Fruit fly (Drosophila melanogaster) whole organism, adult: ENCODE measurements around the gene ECSIT.
A peak's percentile ranks its signal among the peaks of the same experiment; 100 is the strongest.

ENCODE experiments used
- CG11617 ChIP-seq: fragments of 200-800 bp; sonication (Bioruptor generic); optimal IDR thresholded peaks from 2 replicates; lab custom pipeline; 2017; ENCODE audit warnings: mild to moderate bottlenecking, missing biosample characterization, missing genetic modification reagents, missing genetic modification characterization
- CG12768 ChIP-seq: fragments of 200-800 bp; sonication (Bioruptor generic); optimal IDR thresholded peaks from 2 replicates; lab custom pipeline; 2017; ENCODE audit warnings: missing biosample characterization, missing genetic modification characterization, mild to moderate bottlenecking, moderate library complexity, missing genetic modification reagents
- CG14711 ChIP-seq: fragments of 200-800 bp; sonication (Bioruptor generic); optimal IDR thresholded peaks from 2 replicates; lab custom pipeline; 2018; ENCODE audit warnings: missing biosample characterization, mild to moderate bottlenecking, missing genetic modification characterization, moderate library complexity
- CG1620 ChIP-seq: fragments of 200-800 bp; sonication (Bioruptor generic); optimal IDR thresholded peaks from 2 replicates; lab custom pipeline; 2016; ENCODE audit warnings: missing biosample characterization, missing genetic modification characterization
- CG33017 ChIP-seq: fragments of 200-800 bp; sonication (Bioruptor generic); optimal IDR thresholded peaks from 2 replicates; lab custom pipeline; 2018; ENCODE audit warnings: missing biosample characterization, mild to moderate bottlenecking, missing genetic modification characterization, moderate library complexity
- CG5204 ChIP-seq: fragments of 200-800 bp; sonication (Bioruptor generic); optimal IDR thresholded peaks from 2 replicates; lab custom pipeline; 2016; ENCODE audit warnings: missing biosample characterization, missing genetic modification characterization
- CG7045 ChIP-seq: fragments of 200-800 bp; sonication (Bioruptor generic); optimal IDR thresholded peaks from 2 replicates; lab custom pipeline; 2017; ENCODE audit warnings: missing biosample characterization, mild to moderate bottlenecking, missing genetic modification characterization
- CG7101 ChIP-seq: fragments of 200-800 bp; sonication (Bioruptor generic); optimal IDR thresholded peaks from 2 replicates; lab custom pipeline; 2018; ENCODE audit warnings: missing biosample characterization, mild to moderate bottlenecking, missing genetic modification characterization, moderate library complexity
- Clk ChIP-seq: fragments of 200-800 bp; sonication (Bioruptor generic); optimal IDR thresholded peaks from 2 replicates; lab custom pipeline; 2017; ENCODE audit warnings: missing biosample characterization, missing genetic modification characterization
- Crg-1 ChIP-seq: fragments of 200-800 bp; sonication (Bioruptor generic); optimal IDR thresholded peaks from 2 replicates; lab custom pipeline; 2016; ENCODE audit warnings: missing biosample characterization, missing genetic modification characterization
- Hr96 ChIP-seq: fragments of 200-800 bp; sonication (Bioruptor generic); optimal IDR thresholded peaks from 2 replicates; lab custom pipeline; 2016; ENCODE audit warnings: missing biosample characterization, missing genetic modification characterization
- Mnt ChIP-seq: fragments of 200-800 bp; sonication (Bioruptor generic); optimal IDR thresholded peaks from 2 replicates; lab custom pipeline; 2016; ENCODE audit warnings: missing biosample characterization, mild to moderate bottlenecking, missing genetic modification characterization
- bab1 ChIP-seq: fragments of 200-800 bp; sonication (Bioruptor generic); optimal IDR thresholded peaks from 3 replicates; lab custom pipeline; 2019; ENCODE audit warnings: missing biosample characterization, mild to moderate bottlenecking, missing genetic modification characterization, moderate library complexity
- cic ChIP-seq: fragments of 200-800 bp; sonication (Bioruptor generic); optimal IDR thresholded peaks from 2 replicates; lab custom pipeline; 2017; ENCODE audit warnings: missing biosample characterization, mild to moderate bottlenecking, missing genetic modification characterization, moderate library complexity
- cnc ChIP-seq, 2 experiments: fragments of >200 bp; optimal IDR thresholded peaks; 2 replicates each; lab custom pipeline; 2017
- kay ChIP-seq: fragments of 200-800 bp; sonication (Bioruptor generic); peaks from one replicate; lab custom pipeline; 2016; ENCODE audit warnings: missing biosample characterization, missing genetic modification characterization, borderline replicate concordance
- ovo ChIP-seq: fragments of 200-800 bp; sonication (Bioruptor generic); optimal IDR thresholded peaks from 2 replicates; lab custom pipeline; 2016; ENCODE audit warnings: missing biosample characterization, missing genetic modification characterization
- pad ChIP-seq: fragments of 200-800 bp; sonication (Bioruptor generic); optimal IDR thresholded peaks from 3 replicates; lab custom pipeline; 2017; ENCODE audit warnings: missing biosample characterization, missing genetic modification characterization, mild to moderate bottlenecking, moderate library complexity, missing genetic modification reagents
- tj ChIP-seq: fragments of 200-800 bp; sonication (Bioruptor generic); optimal IDR thresholded peaks from 3 replicates; lab custom pipeline; 2017; ENCODE audit warnings: missing biosample characterization, mild to moderate bottlenecking, missing genetic modification characterization, moderate library complexity
- toe ChIP-seq: fragments of 200-800 bp; sonication (Bioruptor generic); optimal IDR thresholded peaks from 2 replicates; lab custom pipeline; 2016; ENCODE audit warnings: missing biosample characterization, missing genetic modification characterization

The ECSIT gene

dm6 chr3R:5831339-5831738 is 25.0 kb upstream of the ECSIT start, which contains the start of gene CG1208:
CG1208 (plus strand) TSS chr3R:5831639.
- TF ChIP-seq CG12768 (no peak), Crg-1 (GFP tag; lab: Kevin White, UChicago) (no peak), cic (GFP tag; lab: Kevin White, UChicago) (no peak), ovo (GFP tag; lab: Kevin White, UChicago) (no peak), Mnt (GFP tag; lab: Kevin White, UChicago) (no peak), CG7101 (tag; lab: Kevin White, UChicago) (no peak), cnc (optimal IDR thresholded peaks at IDR 0.05; lab: Kevin White, UChicago) (no peak), toe (GFP tag; lab: Kevin White, UChicago) (no peak), CG1620 (GFP tag; lab: Kevin White, UChicago) (no peak), tj (no peak), pad (GFP tag; lab: Kevin White, UChicago) (no peak), CG7045 (GFP tag; lab: Kevin White, UChicago) (no peak), CG5204 (no peak), kay (GFP tag; lab: Kevin White, UChicago) (no peak), CG33017 (tag; lab: Kevin White, UChicago) (no peak), CG11617 (no peak), Clk (GFP tag; lab: Kevin White, UChicago) (no peak), CG14711 (tag; lab: Kevin White, UChicago) (no peak), bab1 (no peak), Hr96 (no peak)

dm6 chr3R:5832345-5832981 is 23.9 kb upstream of the ECSIT start:
- TF ChIP-seq Hr96 = peak; percentile 1
- no peak for TF ChIP-seq kay (GFP tag; lab: Kevin White, UChicago)
- no peak for TF ChIP-seq ovo (GFP tag; lab: Kevin White, UChicago)
- peak; percentile 68 for TF ChIP-seq cic (GFP tag; lab: Kevin White, UChicago)
- TF ChIP-seq toe (GFP tag; lab: Kevin White, UChicago) = no peak

- peak; percentile 62 for TF ChIP-seq CG14711 (tag; lab: Kevin White, UChicago)
- peak; percentile 69 for TF ChIP-seq Mnt (GFP tag; lab: Kevin White, UChicago)
- peak; percentile 60 for TF ChIP-seq CG7101 (tag; lab: Kevin White, UChicago)
- TF ChIP-seq CG1620 (GFP tag; lab: Kevin White, UChicago) = peak; percentile 45
- peak; percentile 78 for TF ChIP-seq kay (GFP tag; lab: Kevin White, UChicago)
- TF ChIP-seq bab1 = peak; percentile 17
- peak; percentile 43 for TF ChIP-seq Crg-1 (GFP tag; lab: Kevin White, UChicago)
- peak; percentile 87 for TF ChIP-seq CG5204
- TF ChIP-seq CG12768 = peak; percentile 77
- peak; percentile 90 for TF ChIP-seq CG7045 (GFP tag; lab: Kevin White, UChicago)
- TF ChIP-seq cic (GFP tag; lab: Kevin White, UChicago) = peak; percentile 44
- peak; percentile 84 for TF ChIP-seq CG33017 (tag; lab: Kevin White, UChicago)
- peak; percentile 84 for TF ChIP-seq Hr96
- TF ChIP-seq CG11617 = peak; percentile 62
- peak; percentile 14 for TF ChIP-seq pad (GFP tag; lab: Kevin White, UChicago)
- TF ChIP-seq tj = peak; percentile 51
- TF ChIP-seq ovo (GFP tag; lab: Kevin White, UChicago) = no peak
- peak; percentile 67 for TF ChIP-seq toe (GFP tag; lab: Kevin White, UChicago)
- peak; percentile 60 for TF ChIP-seq Clk (GFP tag; lab: Kevin White, UChicago)
- TF ChIP-seq cnc (optimal IDR thresholded peaks at IDR 0.05; lab: Kevin White, UChicago) = no peak
Observed at dm6 chr3R:5833948-5834504, 22.4 kb upstream of the ECSIT start.

- TF ChIP-seq cic (GFP tag; lab: Kevin White, UChicago) = peak; percentile 8
- no peak for TF ChIP-seq CG5204
Observed at dm6 chr3R:5836536-5836935, 19.8 kb upstream of the ECSIT start.

dm6 chr3R:5838683-5839365 is 17.6 kb upstream of the ECSIT start:
- TF ChIP-seq toe (GFP tag; lab: Kevin White, UChicago) = peak; percentile 40
- TF ChIP-seq cic (GFP tag; lab: Kevin White, UChicago) = peak; percentile 71
- no peak for TF ChIP-seq Clk (GFP tag; lab: Kevin White, UChicago)
- TF ChIP-seq CG5204 = peak; percentile 44
- TF ChIP-seq pad (GFP tag; lab: Kevin White, UChicago) = peak; percentile 36
- no peak for TF ChIP-seq CG14711 (tag; lab: Kevin White, UChicago)
- TF ChIP-seq tj = no peak
- no peak for TF ChIP-seq cnc (optimal IDR thresholded peaks at IDR 0.05; lab: Kevin White, UChicago)
- peak; percentile 47 for TF ChIP-seq Mnt (GFP tag; lab: Kevin White, UChicago)
- TF ChIP-seq CG11617 = peak; percentile 27
- peak; percentile 57 for TF ChIP-seq kay (GFP tag; lab: Kevin White, UChicago)
- peak; percentile 5 for TF ChIP-seq Hr96
- no peak for TF ChIP-seq CG33017 (tag; lab: Kevin White, UChicago)
- peak; percentile 51 for TF ChIP-seq CG7101 (tag; lab: Kevin White, UChicago)
- TF ChIP-seq ovo (GFP tag; lab: Kevin White, UChicago) = peak; percentile 47
- TF ChIP-seq CG1620 (GFP tag; lab: Kevin White, UChicago) = no peak
- no peak for TF ChIP-seq bab1
- TF ChIP-seq CG7045 (GFP tag; lab: Kevin White, UChicago) = peak; percentile 51
- peak; percentile 63 for TF ChIP-seq Crg-1 (GFP tag; lab: Kevin White, UChicago)
- peak; percentile 22 for TF ChIP-seq CG12768
